Worm (Caenorhabditis elegans) whole organism, L4 larva: ENCODE results near the gene Y43F8C.15.

Source experiments
- R02D3.7 ChIP-seq: fragments of 150-350 bp; sonication (generic microtip); optimal IDR thresholded peaks from 3 replicates; lab custom pipeline; 2014; ENCODE audit warnings: missing biosample characterization, missing genetic modification characterization
- Y5F2A.4 ChIP-seq: fragments of 200-800 bp; sonication (Bioruptor generic); optimal IDR thresholded peaks from 2 replicates; lab custom pipeline; 2018; ENCODE audit warnings: mild to moderate bottlenecking, missing genetic modification characterization, missing compliant biosample characterization
- gei-8 ChIP-seq: fragments of 200-800 bp; sonication (Bioruptor generic); optimal IDR thresholded peaks from 2 replicates; lab custom pipeline; 2018; ENCODE audit warnings: mild to moderate bottlenecking, missing genetic modification characterization, missing compliant biosample characterization
- nhr-237 ChIP-seq: sonication (generic microtip); optimal IDR thresholded peaks from 2 replicates; lab custom pipeline; 2017; ENCODE audit warnings: missing biosample characterization, missing genetic modification characterization
- spr-3 ChIP-seq: fragments of 200-800 bp; sonication (Bioruptor generic); optimal IDR thresholded peaks from 2 replicates; lab custom pipeline; 2018; ENCODE audit warnings: mild to moderate bottlenecking, missing genetic modification characterization, missing compliant biosample characterization
- unc-62 ChIP-seq, 3 experiments: fragments of 150-350 bp in 1 of 3; sonication (generic microtip); optimal IDR thresholded peaks in 2 of 3; peaks in 1 of 3; 1 replicate in 1 of 3; 2 replicates in 2 of 3; lab custom pipeline; 2014 to 2017; ENCODE audit warnings: missing biosample characterization in 3 of 3, missing genetic modification characterization in 3 of 3, missing genetic modification reagents in 3 of 3, missing genotype in 1 of 3
- vab-7 ChIP-seq: fragments of 200-800 bp; sonication (Bioruptor generic); IDR thresholded peaks from 2 replicates; pipeline ENCODE4 v1.3.6; 2022; ENCODE audit warnings: missing genetic modification reagents, missing genetic modification characterization, missing compliant biosample characterization

DNA sequence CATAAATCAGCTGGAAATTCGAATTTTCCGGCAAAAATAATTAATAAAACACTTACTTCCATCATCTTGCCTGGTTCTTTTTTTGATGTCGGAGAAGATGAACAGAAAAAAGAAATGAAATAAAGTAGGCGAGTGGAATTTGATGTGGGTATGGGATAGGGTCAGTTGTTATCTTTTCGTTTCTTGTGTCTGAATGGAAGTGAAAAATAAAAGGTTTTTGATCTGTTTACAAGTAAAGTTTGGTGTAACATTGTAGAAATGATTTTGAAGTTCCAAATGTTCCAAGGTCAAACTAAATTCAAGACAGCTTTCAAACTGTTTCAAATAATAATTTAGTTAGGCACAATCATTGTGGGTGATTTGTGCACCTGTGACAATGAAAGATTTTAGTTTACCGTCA lies 27.0 kb upstream of the Y43F8C.15 start, which contains the start of gene W04E12.7:
- TF ChIP-seq Y5F2A.4 (GFP tag; lab: Kevin White, UChicago) (no peak), nhr-237 (no peak), gei-8 (GFP tag; lab: Kevin White, UChicago) (no peak), vab-7 (no peak), R02D3.7 (tag; lab: Kevin White, UChicago) (no peak), spr-3 (no peak), unc-62 (GFP tag; optimal IDR thresholded peaks at IDR 0.05 in 1 of 2; lab: Kevin White, UChicago) (no peak), unc-62 (tag; optimal IDR thresholded peaks at IDR 0.05; lab: Kevin White, UChicago) (no peak)
